Fruit fly (Drosophila melanogaster): Measurements from ENCODE around the gene GABPI.
A peak's percentile ranks its signal among the peaks of the same experiment; 100 is the strongest.

- no peak for TF ChIP-seq D1 (tag; optimal IDR thresholded peaks at IDR 0.05)
- no peak for TF ChIP-seq CG14655 (GFP tag; optimal IDR thresholded peaks at IDR 0.05)
- peak; percentile 77 for TF ChIP-seq fd96Ca (GFP tag; IDR thresholded peaks at IDR 0.05)
- TF ChIP-seq rn (GFP tag; IDR thresholded peaks at IDR 0.05): peak; percentile 55; the same call in 1 of the 2 replicates
- TF ChIP-seq Snoo (tag; optimal IDR thresholded peaks at IDR 0.05): peak; percentile 79
- TF ChIP-seq EcR (GFP tag; optimal IDR thresholded peaks at IDR 0.05): no peak
- TF ChIP-seq CG8301 (tag; optimal IDR thresholded peaks at IDR 0.05): no peak
- TF ChIP-seq CG15710 (tag; optimal IDR thresholded peaks at IDR 0.05): peak; percentile 80
- no peak for TF ChIP-seq CG10348 (GFP tag; IDR thresholded peaks at IDR 0.05)
- TF ChIP-seq Pif1B (GFP tag; optimal IDR thresholded peaks at IDR 0.05): no peak
- TF ChIP-seq CG32121 (GFP tag; IDR thresholded peaks at IDR 0.05): peak; percentile 76
- peak; percentile 34 for TF ChIP-seq gl (tag; optimal IDR thresholded peaks at IDR 0.05)
- TF ChIP-seq CG12605 (GFP tag; IDR thresholded peaks at IDR 0.05): peak; percentile 71
- TF ChIP-seq CG8159 (tag; optimal IDR thresholded peaks at IDR 0.05): peak; percentile 85
Measured at dm6 chr2L:2987681-2988381, 42.5 kb upstream of the GABPI start, which contains the start of the genes Chd1 and Bem46.

All from whole organism, pupa.